Worm (Caenorhabditis elegans) whole organism, midembryonic: Measurements from ENCODE around the gene gst-10.
"Not testable (repeated sequence)": the region's sequence is repeated elsewhere in the genome, so short reads cannot be mapped to it uniquely, and the experiment has no call there.

Experiments used
- T22C8.4 ChIP-seq: fragments of 200-800 bp; sonication (Bioruptor generic); IDR thresholded peaks from 2 replicates; pipeline ENCODE4 v1.3.6; 2022; ENCODE audit warnings: missing genetic modification characterization, missing compliant biosample characterization
- cog-1 ChIP-seq: sonication (generic microtip); optimal IDR thresholded peaks from 2 replicates; lab custom pipeline; 2016; ENCODE audit warnings: missing genetic modification characterization, missing compliant biosample characterization
- flt-1 ChIP-seq: fragments of 200-800 bp; sonication (Bioruptor generic); IDR thresholded peaks from 2 replicates; pipeline ENCODE4 v1.3.6; 2022; ENCODE audit warnings: missing genetic modification characterization, missing compliant biosample characterization
- klf-2 ChIP-seq: fragments of 200-800 bp; sonication (Bioruptor generic); conservative IDR thresholded peaks from 2 replicates; pipeline ENCODE4 v1.3.6; 2022; ENCODE audit warnings: missing genetic modification reagents, missing genetic modification characterization, missing compliant biosample characterization
- med-1 ChIP-seq: sonication (generic microtip); optimal IDR thresholded peaks from 2 replicates; lab custom pipeline; 2017; ENCODE audit warnings: missing genetic modification characterization, mild to moderate bottlenecking, missing compliant biosample characterization, antibody characterized with exemption, missing genetic modification reagents; ENCODE audit not compliant: insufficient read depth
- ref-1 ChIP-seq: fragments of 200-800 bp; sonication (Bioruptor generic); conservative IDR thresholded peaks from 2 replicates; pipeline ENCODE4 v1.3.6; 2022; ENCODE audit warnings: missing genetic modification reagents, missing genetic modification characterization, missing compliant biosample characterization
- tab-1 ChIP-seq: fragments of 200-800 bp; sonication (Bioruptor generic); IDR thresholded peaks from 2 replicates; pipeline ENCODE4 v1.3.6; 2022; ENCODE audit warnings: missing genetic modification characterization, missing compliant biosample characterization
- ztf-23 ChIP-seq: fragments of 200-800 bp; sonication (Bioruptor generic); IDR thresholded peaks from 2 replicates; pipeline ENCODE4 v1.3.6; 2022; ENCODE audit warnings: missing genetic modification reagents, missing genetic modification characterization, missing compliant biosample characterization
- ztf-29 ChIP-seq: fragments of 200-800 bp; sonication (Bioruptor generic); IDR thresholded peaks from 2 replicates; pipeline ENCODE4 v1.3.6; 2022; ENCODE audit warnings: missing genetic modification reagents, missing genetic modification characterization, missing compliant biosample characterization

The gst-10 gene

DNA sequence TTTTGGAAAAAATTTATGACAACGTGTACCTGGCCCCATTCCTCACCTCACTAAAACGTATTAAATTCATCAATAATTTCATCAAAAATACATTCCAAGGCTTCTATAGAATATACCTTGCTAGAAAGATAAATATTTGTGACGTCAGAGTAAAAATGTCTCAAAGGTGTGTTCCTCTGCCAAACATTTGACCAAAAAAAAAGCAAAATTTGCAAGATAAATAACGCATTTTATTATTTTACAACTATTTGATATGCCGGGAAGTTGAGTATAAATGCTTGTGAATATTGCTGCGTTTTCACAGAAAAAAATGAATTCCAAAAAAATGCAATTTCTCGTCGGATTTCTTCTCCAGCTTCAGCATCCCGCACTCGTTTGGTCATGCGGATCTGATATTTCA is 19.1 kb downstream of the gst-10 start, which contains the start of gene C29G2.3:
C29G2.3 (plus strand) TSS at position 301 of the 400 bp plus-strand sequence.
- TF ChIP-seq tab-1 (GFP tag; lab: Robert Waterston, UW) (no peak), cog-1 (tag; lab: Kevin White, UChicago) (no peak), T22C8.4 (GFP tag; lab: Robert Waterston, UW) (no peak), med-1 (GFP tag; lab: Kevin White, UChicago) (no peak), ztf-29 (no peak), ref-1 (no peak), ztf-23 (GFP tag; lab: Robert Waterston, UW) (no peak), klf-2 (GFP tag; lab: Robert Waterston, UW) (no peak), flt-1 (GFP tag; lab: Robert Waterston, UW) (no peak)

- TF ChIP-seq med-1 (GFP tag; lab: Kevin White, UChicago) (no peak), flt-1 (GFP tag; lab: Robert Waterston, UW) (no peak), T22C8.4 (GFP tag; lab: Robert Waterston, UW) (no peak), cog-1 (tag; lab: Kevin White, UChicago) (no peak), ztf-29 (no peak)
These were observed 24.2 kb downstream of the gst-10 start, which contains the start of gene C29G2.6 for ce11 chrV:2585727-2586126. TSS of gene C29G2.6 (minus strand) at chrV:2585908.

DNA sequence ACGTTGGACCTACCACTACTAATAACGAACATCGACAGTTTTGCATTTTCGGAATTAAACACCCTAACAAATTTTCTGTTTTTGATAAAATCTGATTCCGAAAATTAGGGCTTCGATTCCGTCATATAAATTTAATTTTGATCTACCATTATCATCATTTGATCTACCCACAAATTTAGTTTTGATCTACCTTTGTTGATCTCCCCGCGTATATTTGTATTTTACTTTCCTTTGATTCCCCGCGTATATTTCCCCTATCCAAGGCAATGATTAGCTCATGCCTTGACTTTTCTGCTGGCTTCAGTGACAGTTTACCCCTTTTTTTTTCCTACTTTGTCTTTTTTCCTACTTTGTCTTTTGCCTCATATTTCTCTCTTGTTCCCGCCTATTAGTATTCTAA is 28.3 kb downstream of the gst-10 start:
- TF ChIP-seq med-1 (GFP tag; lab: Kevin White, UChicago) = no peak

ce11 chrV:2592173-2592676 is 30.7 kb downstream of the gst-10 start, which contains the start of gene irg-3:
TSS of gene irg-3 (plus strand) at chrV:2592591.
- TF ChIP-seq tab-1 (GFP tag; lab: Robert Waterston, UW) (no peak), cog-1 (tag; lab: Kevin White, UChicago) (no peak), med-1 (GFP tag; lab: Kevin White, UChicago) (no peak), T22C8.4 (GFP tag; lab: Robert Waterston, UW) (no peak), ztf-23 (GFP tag; lab: Robert Waterston, UW) (no peak), flt-1 (GFP tag; lab: Robert Waterston, UW) (no peak), ref-1 (no peak), ztf-29 (no peak), klf-2 (GFP tag; lab: Robert Waterston, UW) (no peak)

DNA sequence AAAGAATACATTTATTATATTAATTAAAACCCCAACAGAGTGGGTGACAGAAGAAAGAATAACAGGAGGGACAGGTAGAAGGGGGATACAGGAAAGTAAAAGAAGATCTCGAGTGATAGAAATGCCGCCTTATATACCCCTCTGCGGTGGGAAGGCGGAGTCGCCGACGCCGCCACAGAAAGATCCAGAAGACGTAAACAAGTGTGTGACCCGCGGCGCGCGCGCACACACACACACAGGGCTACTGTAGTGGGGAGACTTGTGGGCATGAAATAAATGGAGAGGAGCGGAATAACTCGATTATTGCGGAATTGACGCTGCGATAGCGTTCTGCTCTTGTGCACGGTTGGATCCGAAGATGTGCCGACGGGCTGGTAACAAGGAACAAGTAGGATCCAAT is 34.2 kb downstream of the gst-10 start:
- TF ChIP-seq T22C8.4 (GFP tag; lab: Robert Waterston, UW) (no peak), klf-2 (GFP tag; lab: Robert Waterston, UW) (no peak), tab-1 (GFP tag; lab: Robert Waterston, UW) (no peak), ztf-29 (no peak), ref-1 (no peak), med-1 (GFP tag; lab: Kevin White, UChicago) (no peak), ztf-23 (GFP tag; lab: Robert Waterston, UW) (no peak), cog-1 (tag; lab: Kevin White, UChicago) (no peak), flt-1 (GFP tag; lab: Robert Waterston, UW) (no peak)

- not testable (repeated sequence) for TF ChIP-seq ref-1; med-1 (GFP tag; lab: Kevin White, UChicago); T22C8.4 (GFP tag; lab: Robert Waterston, UW)
These were observed 37.3 kb downstream of the gst-10 start, which contains the start of gene F53E10.5 for ce11 chrV:2598830-2599229. TSS of gene F53E10.5 (minus strand) at chrV:2598930.

DNA sequence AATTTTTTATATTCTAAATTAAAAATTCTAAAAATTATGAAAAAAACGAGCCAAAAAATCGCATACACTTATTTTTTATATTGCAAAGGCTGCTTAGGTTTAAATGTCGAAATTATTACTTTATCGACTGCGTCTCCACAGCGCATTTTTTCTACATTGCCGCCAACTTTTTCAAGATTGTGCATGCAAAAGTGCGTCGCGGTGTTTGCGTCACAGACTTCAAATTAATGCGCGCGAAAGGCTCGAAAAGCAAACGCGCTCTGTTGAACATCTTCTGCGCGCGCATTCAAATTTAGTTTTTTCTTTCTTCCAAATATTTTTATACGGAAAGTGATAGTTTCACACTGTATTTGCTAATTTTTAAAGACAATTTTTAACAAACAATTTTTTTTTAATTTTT is 39.1 kb downstream of the gst-10 start:
- TF ChIP-seq med-1 (GFP tag; lab: Kevin White, UChicago) = no peak
- TF ChIP-seq flt-1 (GFP tag; lab: Robert Waterston, UW) = no peak
- TF ChIP-seq T22C8.4 (GFP tag; lab: Robert Waterston, UW) = no peak
- 0 out of 2 replicates have a peak, but pooled peaks have one; percentile 14 for TF ChIP-seq klf-2 (GFP tag; lab: Robert Waterston, UW)
- peak; percentile 11 for TF ChIP-seq cog-1 (tag; lab: Kevin White, UChicago)

ce11 chrV:2601817-2602216 is 40.3 kb downstream of the gst-10 start:
- no peak for TF ChIP-seq ref-1
- TF ChIP-seq flt-1 (GFP tag; lab: Robert Waterston, UW) = no peak
- no peak for TF ChIP-seq klf-2 (GFP tag; lab: Robert Waterston, UW)
- TF ChIP-seq med-1 (GFP tag; lab: Kevin White, UChicago) = no peak
- TF ChIP-seq cog-1 (tag; lab: Kevin White, UChicago) = no peak
- TF ChIP-seq T22C8.4 (GFP tag; lab: Robert Waterston, UW) = no peak
- TF ChIP-seq ztf-29 = no peak
- TF ChIP-seq ztf-23 (GFP tag; lab: Robert Waterston, UW) = no peak
- TF ChIP-seq tab-1 (GFP tag; lab: Robert Waterston, UW) = no peak

DNA sequence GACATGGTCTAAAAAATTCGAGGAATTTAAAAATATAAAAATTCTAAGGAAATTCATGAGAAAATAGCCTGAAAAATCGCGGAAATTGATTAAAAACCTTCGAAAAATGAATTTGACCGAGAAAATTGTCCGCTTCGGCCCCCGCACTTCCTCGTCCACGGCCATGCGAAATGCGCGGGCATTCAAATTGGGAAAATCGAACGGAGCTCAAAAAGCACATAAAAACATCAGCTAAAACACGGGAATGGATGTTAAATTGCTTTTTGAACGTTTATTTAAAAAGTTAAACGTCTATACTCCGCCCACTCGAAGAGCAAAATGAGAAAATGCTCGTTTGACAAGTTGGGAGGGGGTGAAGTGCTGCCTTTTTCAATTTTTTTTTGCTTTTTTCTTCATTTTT is 41.6 kb downstream of the gst-10 start, which contains the start of gene F53E10.6:
F53E10.6 (minus strand) TSS at position 8 of the 400 bp plus-strand sequence.
- TF ChIP-seq med-1 (GFP tag; lab: Kevin White, UChicago) = no peak
- TF ChIP-seq cog-1 (tag; lab: Kevin White, UChicago) = peak; percentile 4

DNA sequence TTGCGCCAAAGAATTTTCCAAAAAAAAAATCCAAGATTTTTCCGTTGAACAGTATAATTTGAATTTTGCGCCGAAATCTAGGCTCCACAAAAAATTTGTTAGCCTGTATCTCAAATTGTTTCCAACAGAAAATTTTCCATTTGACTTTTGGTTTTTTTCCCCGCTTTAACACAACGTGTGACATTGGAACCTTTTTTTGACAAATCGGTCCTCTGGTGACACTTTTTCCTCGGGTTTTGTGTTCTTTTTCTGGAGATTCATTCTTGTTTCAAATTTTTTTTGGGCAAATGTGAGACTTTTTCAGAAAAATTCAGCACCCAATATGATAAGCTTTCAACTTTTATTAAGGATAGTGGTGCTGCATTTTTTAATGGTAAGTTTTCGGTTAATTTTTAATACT is 46.9 kb downstream of the gst-10 start, which contains the start of gene acr-17:
acr-17 (plus strand) TSS at position 301 of the 400 bp plus-strand sequence.
- no peak for TF ChIP-seq ztf-29
- no peak for TF ChIP-seq ref-1
- TF ChIP-seq T22C8.4 (GFP tag; lab: Robert Waterston, UW) = no peak
- no peak for TF ChIP-seq ztf-23 (GFP tag; lab: Robert Waterston, UW)
- no peak for TF ChIP-seq flt-1 (GFP tag; lab: Robert Waterston, UW)
- TF ChIP-seq cog-1 (tag; lab: Kevin White, UChicago) = no peak
- TF ChIP-seq tab-1 (GFP tag; lab: Robert Waterston, UW) = no peak
- TF ChIP-seq klf-2 (GFP tag; lab: Robert Waterston, UW) = no peak
- TF ChIP-seq med-1 (GFP tag; lab: Kevin White, UChicago) = no peak
